Worm (Caenorhabditis elegans): ENCODE measurements around the gene adah-1.

ce11 chrIV:7018623-7019022 is 5.4 kb upstream of the adah-1 start:
- no peak for TF ChIP-seq lin-13 (GFP tag; optimal IDR thresholded peaks at IDR 0.05)
- no peak for TF ChIP-seq skn-1 (tag; optimal IDR thresholded peaks at IDR 0.05)
- no peak for TF ChIP-seq mab-5 (tag; optimal IDR thresholded peaks at IDR 0.05)
- TF ChIP-seq blmp-1 (tag; optimal IDR thresholded peaks at IDR 0.05; ENCODE audit: insufficient read depth), result no peak

All from whole organism, L2 larva.